Fruit fly (Drosophila melanogaster) S2 (cell line): ENCODE measurements around the gene ND-B14.5A.

Experiments used
- CG8478 ChIP-seq: fragments of >200 bp; optimal IDR thresholded peaks from 2 replicates; lab custom pipeline; 2018
- CTCF ChIP-seq, 2 experiments: fragments of >200 bp; optimal IDR thresholded peaks; 2 replicates each; lab custom pipeline; 2018

DNA sequence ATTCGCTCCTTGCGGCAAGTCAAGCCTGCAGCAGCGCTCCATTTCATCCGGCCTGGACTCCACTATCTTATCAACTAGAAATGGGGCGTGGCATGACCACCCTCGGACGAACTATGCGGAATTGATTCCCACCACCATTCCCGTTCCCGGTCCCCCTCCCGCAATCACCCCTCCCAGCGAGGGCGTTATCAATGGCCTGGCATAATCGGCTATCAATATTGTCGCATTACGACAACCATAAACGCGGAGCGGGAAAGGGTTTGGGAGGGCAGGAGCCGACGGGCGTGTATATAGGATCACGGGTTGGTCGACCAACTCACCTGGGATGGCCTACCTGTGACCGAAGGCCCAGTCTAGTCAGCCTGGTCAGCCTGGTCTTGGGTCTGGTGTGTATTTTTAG lies 20.8 kb downstream of the ND-B14.5A start:
- no peak for TF ChIP-seq CG8478 (lab: Kevin White, UChicago)
- TF ChIP-seq CTCF (optimal IDR thresholded peaks at IDR 0.05; lab: Kevin White, UChicago) = no peak
